Fruit fly (Drosophila melanogaster) whole organism: ENCODE measurements around the gene CG32040.

Experiments used
- CG8478 ChIP-seq: fragments of >200 bp; optimal IDR thresholded peaks from 2 replicates; lab custom pipeline; 2018; ENCODE audit warnings: inconsistent platforms
- Dll ChIP-seq: fragments of >200 bp; optimal IDR thresholded peaks from 2 replicates; lab custom pipeline; 2017
- EcR ChIP-seq, 2 experiments: fragments of >200 bp; optimal IDR thresholded peaks; 2 replicates each; lab custom pipeline; 2017; ENCODE audit warnings: missing biosample characterization in 2 of 2, missing genetic modification characterization in 2 of 2, missing genetic modification reagents in 2 of 2
- pan ChIP-seq: fragments of >200 bp; optimal IDR thresholded peaks from 2 replicates; lab custom pipeline; 2017
- psq ChIP-seq: fragments of >200 bp; optimal IDR thresholded peaks from 2 replicates; lab custom pipeline; 2017
- usp ChIP-seq: fragments of >200 bp; optimal IDR thresholded peaks from 2 replicates; lab custom pipeline; 2017; ENCODE audit warnings: missing biosample characterization, missing genetic modification characterization, mixed read lengths

CG32040 gene

DNA sequence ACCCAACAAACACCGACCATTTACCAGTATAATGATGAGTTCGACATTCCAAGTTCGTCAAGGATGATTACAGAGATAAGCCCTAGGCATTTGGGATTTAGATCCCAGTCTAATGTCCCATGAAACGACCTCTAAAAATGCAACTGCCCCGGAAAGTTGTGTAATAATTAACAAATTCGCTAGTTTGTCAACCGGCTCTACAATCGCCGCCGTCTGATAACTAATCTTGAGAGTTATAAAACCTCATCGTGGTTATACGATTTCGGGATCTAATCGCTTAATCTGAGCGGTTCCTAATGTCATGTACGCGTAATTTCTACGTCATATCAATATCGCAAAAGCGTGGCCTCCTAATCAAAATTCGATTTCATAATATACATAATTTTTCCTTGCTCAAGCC is 1.7 kb downstream of the CG32040 start:
- no peak for TF ChIP-seq Dll (lab: Kevin White, UChicago)
- no peak for TF ChIP-seq EcR (GFP tag; optimal IDR thresholded peaks at IDR 0.05; lab: Kevin White, UChicago)
- no peak for TF ChIP-seq psq (lab: Kevin White, UChicago)
- TF ChIP-seq CG8478 (lab: Kevin White, UChicago): no peak

DNA sequence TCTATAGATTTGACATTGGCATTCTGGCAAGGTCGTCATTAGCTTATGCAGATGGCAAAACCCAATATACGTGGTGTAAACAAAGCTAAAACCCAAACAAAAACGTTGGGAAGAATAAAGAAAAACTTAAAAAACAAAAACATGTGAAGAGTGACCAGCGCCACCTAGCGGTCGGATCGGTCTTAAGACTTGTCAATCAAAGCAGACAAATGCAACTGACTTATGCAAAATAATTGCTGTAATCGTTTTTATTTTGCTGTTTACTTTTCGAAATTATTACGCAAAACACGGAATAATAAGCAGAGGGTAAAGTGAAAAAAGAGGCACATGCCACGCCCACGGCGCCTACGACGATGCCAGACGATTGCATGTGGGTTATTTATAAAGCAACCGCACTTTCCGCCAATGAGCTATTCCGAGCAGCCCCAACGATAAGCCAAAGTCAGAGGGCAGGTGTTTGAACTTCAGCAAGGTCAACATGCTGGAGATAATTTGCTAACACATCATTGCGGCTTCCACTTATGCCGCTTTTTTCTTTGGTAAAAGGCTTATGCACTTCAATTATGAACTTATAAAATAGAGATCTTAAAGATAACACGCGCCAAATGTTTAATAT is 2.4 kb downstream of the CG32040 start:
- TF ChIP-seq usp: no peak
- no peak for TF ChIP-seq psq (lab: Kevin White, UChicago)
- TF ChIP-seq pan (lab: Kevin White, UChicago): no peak
- TF ChIP-seq Dll (lab: Kevin White, UChicago): no peak
- no peak for TF ChIP-seq CG8478 (lab: Kevin White, UChicago)
- no peak for TF ChIP-seq EcR (GFP tag; optimal IDR thresholded peaks at IDR 0.05; lab: Kevin White, UChicago)

DNA sequence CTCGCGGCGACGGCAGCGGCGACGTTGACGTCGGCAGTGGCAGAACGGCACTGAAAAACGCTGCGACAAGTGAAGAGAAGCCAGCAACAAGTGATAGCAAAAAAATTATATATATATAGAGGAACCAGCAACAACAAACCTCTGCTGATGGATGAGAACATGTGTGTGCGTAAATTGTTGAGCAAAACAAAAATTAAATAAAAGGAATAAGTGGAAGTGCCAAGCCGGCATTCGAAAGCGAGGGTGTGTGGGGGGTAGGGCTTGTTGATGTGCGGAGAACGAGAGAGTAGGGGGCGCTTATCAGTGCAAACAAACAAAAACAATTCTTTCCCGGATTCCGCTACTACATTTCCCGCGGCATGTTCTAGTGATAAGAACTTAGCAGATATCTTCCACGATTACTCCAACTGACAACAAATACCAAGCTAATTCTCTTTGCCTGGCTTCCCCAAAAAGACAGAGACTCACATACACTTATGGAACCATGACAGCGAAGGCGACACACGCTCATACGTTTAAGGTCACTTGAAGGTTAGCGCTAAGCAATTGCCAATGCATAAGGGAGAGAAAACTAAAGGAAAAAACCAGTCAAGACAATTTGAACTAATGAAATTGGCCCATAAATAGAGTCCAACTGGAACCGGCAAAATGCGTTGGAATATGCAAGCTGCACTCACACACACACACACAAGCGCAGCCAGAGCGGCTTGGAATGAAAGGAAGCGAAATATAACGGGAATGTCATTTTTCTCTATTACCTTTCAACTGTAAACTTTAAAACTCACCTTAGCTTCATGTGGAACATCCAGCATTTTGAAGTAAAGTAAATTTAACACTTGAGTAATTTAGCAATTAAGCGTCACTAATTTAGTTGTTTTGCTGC is 4.2 kb downstream of the CG32040 start:
- TF ChIP-seq psq (lab: Kevin White, UChicago) (no peak), EcR (GFP tag; optimal IDR thresholded peaks at IDR 0.05; lab: Kevin White, UChicago) (no peak), Dll (lab: Kevin White, UChicago) (no peak), pan (lab: Kevin White, UChicago) (no peak), usp (no peak), CG8478 (lab: Kevin White, UChicago) (no peak)

DNA sequence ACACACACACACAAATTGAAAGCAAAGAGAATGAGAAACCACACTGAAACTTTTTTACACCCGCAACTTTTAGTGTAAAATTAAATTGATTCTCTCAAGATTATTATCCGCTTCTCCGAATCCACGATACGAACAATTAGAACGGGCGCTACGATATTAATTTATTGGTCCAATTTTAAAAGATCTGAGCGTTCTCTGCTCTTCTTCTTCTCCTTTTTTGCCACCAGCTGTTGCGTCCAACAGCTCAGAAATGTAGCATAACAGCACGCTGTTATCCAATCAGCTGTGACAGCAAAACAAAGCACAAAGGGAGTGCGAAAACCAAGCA is 4.8 kb downstream of the CG32040 start, which contains the start of the genes UGP and Svip:
UGP (minus strand) TSS at position 223 of the 328 bp plus-strand sequence.
Svip (plus strand) TSS at position 287 of the 328 bp plus-strand sequence.
- TF ChIP-seq usp (no peak), CG8478 (lab: Kevin White, UChicago) (no peak), psq (lab: Kevin White, UChicago) (no peak), Dll (lab: Kevin White, UChicago) (no peak), pan (lab: Kevin White, UChicago) (no peak), EcR (GFP tag; optimal IDR thresholded peaks at IDR 0.05; lab: Kevin White, UChicago) (no peak)

DNA sequence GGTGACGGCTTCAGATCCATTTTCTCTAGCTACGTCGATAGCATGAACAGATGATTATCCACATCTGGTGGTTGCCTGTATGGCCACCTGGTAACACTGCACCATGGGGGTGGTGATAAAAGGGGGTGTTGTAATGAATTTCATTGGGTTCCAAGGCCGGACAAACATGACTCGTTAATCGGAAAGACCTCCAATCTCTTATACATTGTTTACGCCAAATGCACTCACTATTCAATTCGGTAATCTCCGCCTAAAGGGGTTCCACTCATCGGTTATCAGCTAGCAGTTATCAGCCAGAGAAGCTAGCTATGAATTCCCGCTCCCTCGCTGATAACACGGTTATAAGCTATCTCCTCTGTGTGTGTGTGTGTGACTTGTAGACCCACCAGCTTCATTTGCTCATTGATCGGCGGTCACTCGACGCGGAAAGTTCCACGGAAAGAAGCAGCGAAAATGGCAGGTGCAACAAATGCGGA is 6.4 kb downstream of the CG32040 start, which contains the start of gene Pdxk:
Pdxk (plus strand) TSS at position 100 of the 476 bp plus-strand sequence.
- TF ChIP-seq usp: no peak
- no peak for TF ChIP-seq pan (lab: Kevin White, UChicago)
- no peak for TF ChIP-seq EcR (GFP tag; optimal IDR thresholded peaks at IDR 0.05; lab: Kevin White, UChicago)
- no peak for TF ChIP-seq psq (lab: Kevin White, UChicago)
- no peak for TF ChIP-seq Dll (lab: Kevin White, UChicago)
- no peak for TF ChIP-seq CG8478 (lab: Kevin White, UChicago)

DNA sequence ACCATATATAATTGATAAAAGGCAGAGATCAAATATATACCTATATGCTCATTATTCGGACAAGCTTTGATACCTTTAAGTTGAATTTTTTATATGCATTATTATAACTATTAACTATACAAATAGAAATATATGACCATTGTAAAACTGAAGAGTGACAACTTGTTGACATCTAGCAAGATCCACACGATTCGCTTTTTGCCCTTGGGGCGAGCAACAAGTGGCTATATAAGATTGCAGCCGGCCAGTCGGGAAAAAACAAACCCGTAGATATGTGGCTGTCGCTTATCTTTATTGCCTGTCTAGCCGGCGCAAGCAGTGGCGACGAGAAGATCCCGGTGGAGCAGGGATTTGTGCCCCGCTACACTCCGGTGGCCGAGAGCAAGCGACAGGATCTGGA is 8.1 kb downstream of the CG32040 start, which contains the start of gene CG34456:
CG34456 (plus strand) TSS at position 215 of the 400 bp plus-strand sequence.
- TF ChIP-seq psq (lab: Kevin White, UChicago) (no peak), CG8478 (lab: Kevin White, UChicago) (no peak), Dll (lab: Kevin White, UChicago) (no peak), pan (lab: Kevin White, UChicago) (no peak), usp (no peak), EcR (GFP tag; optimal IDR thresholded peaks at IDR 0.05; lab: Kevin White, UChicago) (no peak)

DNA sequence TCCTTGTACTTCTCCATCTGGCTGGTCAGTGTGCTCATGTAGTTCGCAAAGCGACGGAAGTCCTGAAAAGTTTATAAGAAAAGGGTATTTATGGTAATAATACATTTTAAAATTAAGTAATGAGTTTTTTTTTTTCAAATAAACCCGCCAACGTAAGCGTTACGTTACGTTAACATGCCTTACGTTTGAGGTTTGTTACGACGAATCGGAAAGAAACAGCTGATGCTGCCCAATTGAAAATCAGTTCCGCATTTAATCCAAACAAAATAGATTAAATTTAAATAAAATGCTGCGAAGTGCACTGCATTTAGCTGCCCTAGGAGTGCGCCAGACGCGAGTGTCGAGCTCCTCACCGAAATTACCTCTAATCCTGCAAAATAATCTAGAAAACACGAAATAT is 10.3 kb downstream of the CG32040 start, which contains the start of gene mRRF1:
mRRF1 (plus strand) TSS at position 220 of the 400 bp plus-strand sequence.
- no peak for TF ChIP-seq Dll (lab: Kevin White, UChicago)
- TF ChIP-seq pan (lab: Kevin White, UChicago): no peak
- TF ChIP-seq CG8478 (lab: Kevin White, UChicago): no peak
- TF ChIP-seq usp: no peak
- TF ChIP-seq EcR (GFP tag; optimal IDR thresholded peaks at IDR 0.05; lab: Kevin White, UChicago): no peak

DNA sequence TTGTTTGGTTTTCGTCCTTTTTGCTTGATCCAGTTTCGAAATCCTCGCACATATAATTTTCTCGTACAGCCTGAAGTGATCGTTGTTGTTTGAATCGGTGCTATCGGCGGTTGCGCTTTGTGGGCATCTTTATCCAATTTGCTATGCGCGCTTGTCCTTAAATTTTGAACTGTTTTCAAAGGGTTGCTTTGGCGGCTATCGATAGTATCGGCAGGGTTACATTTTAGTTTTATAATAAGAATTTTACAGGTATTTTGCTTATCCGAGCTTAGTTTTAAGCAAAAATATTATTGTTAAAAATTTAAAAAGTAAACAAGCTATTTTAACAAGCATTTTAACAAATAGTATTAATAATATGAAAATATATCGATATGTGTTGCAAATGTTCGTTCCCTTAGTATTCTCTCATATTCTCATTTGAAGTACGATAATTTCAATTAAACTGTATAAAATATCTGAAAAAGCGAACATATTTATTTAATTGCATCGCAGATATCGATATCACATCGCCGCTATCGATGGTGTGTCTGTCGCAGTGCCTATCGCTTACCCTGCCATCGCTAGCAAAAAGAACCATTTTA is 13.1 kb downstream of the CG32040 start, which contains the start of the genes Klp67A and CG4452:
Klp67A (minus strand) TSS at position 197 of the 581 bp plus-strand sequence.
CG4452 (plus strand) TSS at position 528 of the 581 bp plus-strand sequence.
- TF ChIP-seq psq (lab: Kevin White, UChicago) (peak; percentile 62), EcR (GFP tag; optimal IDR thresholded peaks at IDR 0.05; lab: Kevin White, UChicago) (no peak)

DNA sequence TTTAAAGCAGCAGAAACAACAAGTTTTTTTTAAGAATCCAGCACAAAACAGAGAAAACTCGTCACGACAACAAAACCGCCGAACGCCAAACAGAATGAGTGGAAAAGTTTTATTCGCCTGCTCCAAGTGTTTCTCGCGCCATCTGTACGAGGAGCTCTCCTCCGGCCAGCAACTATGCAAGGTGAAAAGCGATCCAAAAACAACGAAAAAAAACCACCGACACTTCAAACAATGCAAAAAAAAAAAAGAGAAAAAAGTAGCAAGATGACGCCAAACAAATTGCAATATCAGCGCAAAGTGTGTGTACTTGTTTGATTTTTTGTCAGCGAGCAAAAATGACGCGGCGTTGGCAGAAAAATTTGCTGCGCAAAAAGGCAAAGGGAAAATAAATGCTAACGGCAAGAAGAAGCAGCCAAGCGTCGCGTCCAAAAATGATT is 13.6 kb downstream of the CG32040 start:
- TF ChIP-seq CG8478 (lab: Kevin White, UChicago) (no peak), EcR (GFP tag; optimal IDR thresholded peaks at IDR 0.05; lab: Kevin White, UChicago) (no peak), psq (lab: Kevin White, UChicago) (no peak), Dll (lab: Kevin White, UChicago) (no peak), usp (no peak), pan (lab: Kevin White, UChicago) (no peak)

DNA sequence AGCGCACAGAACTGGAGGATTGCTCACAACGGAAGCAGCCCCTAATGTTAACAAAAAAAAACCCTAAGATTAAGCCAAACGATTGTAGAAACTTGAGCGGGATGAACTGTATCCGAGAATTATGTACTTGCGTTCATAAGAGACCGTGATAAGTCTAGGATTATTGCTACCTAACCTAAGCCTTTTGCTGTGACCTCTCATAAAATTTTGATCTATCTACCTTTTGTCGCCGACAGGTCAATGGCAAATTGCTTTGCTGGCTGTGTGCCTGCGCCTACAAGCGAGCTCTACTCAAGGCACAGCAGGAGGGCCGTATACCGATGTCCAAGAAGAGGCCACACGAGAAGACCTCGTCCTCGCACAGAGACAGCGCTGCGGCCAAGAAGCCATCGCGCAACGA is 14.8 kb downstream of the CG32040 start:
- TF ChIP-seq psq (lab: Kevin White, UChicago) (no peak), pan (lab: Kevin White, UChicago) (no peak), Dll (lab: Kevin White, UChicago) (no peak), CG8478 (lab: Kevin White, UChicago) (no peak), EcR (GFP tag; optimal IDR thresholded peaks at IDR 0.05; lab: Kevin White, UChicago) (no peak), usp (no peak)

DNA sequence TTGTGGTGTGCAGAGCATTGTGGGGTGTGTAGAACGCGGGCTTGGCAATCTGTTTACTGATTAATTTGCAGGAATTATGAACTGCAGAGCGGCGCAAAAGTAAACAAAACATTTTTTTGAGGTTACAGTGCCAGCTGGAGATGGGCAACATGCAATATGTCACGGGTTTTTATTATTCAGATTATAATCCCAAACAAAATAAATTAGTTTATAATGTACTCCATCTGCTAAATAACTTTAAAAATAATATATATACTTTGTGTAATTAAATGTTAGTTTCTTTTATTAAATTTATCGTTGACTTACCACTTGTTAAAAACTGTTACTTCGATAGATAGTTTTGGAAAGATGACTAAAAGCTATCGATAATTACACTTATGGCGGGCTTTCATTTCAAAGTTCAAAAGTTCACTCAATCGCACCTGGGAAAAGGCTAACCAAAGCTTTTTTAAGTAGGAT is 17.1 kb downstream of the CG32040 start, which contains the start of gene Fdx1:
Fdx1 (minus strand) TSS at position 332 of the 459 bp plus-strand sequence.
- TF ChIP-seq CG8478 (lab: Kevin White, UChicago): no peak
- TF ChIP-seq usp: no peak
- TF ChIP-seq pan (lab: Kevin White, UChicago): no peak
- TF ChIP-seq psq (lab: Kevin White, UChicago): no peak
- no peak for TF ChIP-seq EcR (GFP tag; optimal IDR thresholded peaks at IDR 0.05; lab: Kevin White, UChicago)
- TF ChIP-seq Dll (lab: Kevin White, UChicago): no peak
